Worm (Caenorhabditis elegans): ENCODE data around the gene F09E10.1.

- no peak for TF ChIP-seq mls-2 (tag; optimal IDR thresholded peaks at IDR 0.05)
- TF ChIP-seq ces-1 (GFP tag; optimal IDR thresholded peaks at IDR 0.05) = no peak
- TF ChIP-seq lsy-2 (tag; optimal IDR thresholded peaks at IDR 0.05) = no peak
- TF ChIP-seq unc-39 (tag; optimal IDR thresholded peaks at IDR 0.05) = no peak
- TF ChIP-seq unc-62 (GFP tag; optimal IDR thresholded peaks at IDR 0.05) = no peak
- TF ChIP-seq pha-4 (tag; optimal IDR thresholded peaks at IDR 0.05) = no peak
- TF ChIP-seq ham-2 (GFP tag; optimal IDR thresholded peaks at IDR 0.05) = no peak
- no peak for TF ChIP-seq snpc-4 (tag; optimal IDR thresholded peaks at IDR 0.05)
- no peak for TF ChIP-seq lin-13 (tag; optimal IDR thresholded peaks at IDR 0.05)
- no peak for TF ChIP-seq mab-5 (tag; optimal IDR thresholded peaks at IDR 0.05)
- no peak for TF ChIP-seq sptf-1 (tag; optimal IDR thresholded peaks at IDR 0.05)
- TF ChIP-seq cnd-1 (tag; optimal IDR thresholded peaks at IDR 0.05) = no peak
- no peak for TF ChIP-seq M03D4.4 (tag; optimal IDR thresholded peaks at IDR 0.05)
- no peak for TF ChIP-seq ztf-11 (tag; optimal IDR thresholded peaks at IDR 0.05)
Observed at ce11 chrX:1501752-1502151, 838 bp upstream of the F09E10.1 start, which contains the start of gene F09E10.7.
